Fruit fly (Drosophila melanogaster): Measurements from ENCODE around the gene rt.

Gene rt

DNA sequence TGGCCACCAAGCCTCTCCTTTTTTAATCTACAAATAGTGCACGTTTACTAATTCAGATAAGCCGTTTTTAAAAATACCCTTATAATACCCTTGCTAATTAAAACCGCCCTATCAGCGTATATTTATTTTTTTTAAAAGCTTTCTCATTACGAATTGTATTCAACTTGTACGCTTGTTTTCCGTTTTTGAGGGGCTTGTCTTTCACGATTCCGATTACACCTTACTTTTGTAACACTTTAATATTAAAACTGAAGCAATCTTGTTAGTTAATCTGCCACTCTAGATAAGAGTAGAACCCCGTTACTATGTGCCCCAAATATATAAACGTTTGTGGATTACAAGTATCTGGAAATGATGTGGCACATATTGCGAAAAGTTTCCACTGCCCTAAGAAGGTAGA is 35.2 kb upstream of the rt start:
- TF ChIP-seq woc (GFP tag; optimal IDR thresholded peaks at IDR 0.05) (no peak), psq (GFP tag; optimal IDR thresholded peaks at IDR 0.05) (no peak), Jra (GFP tag; optimal IDR thresholded peaks at IDR 0.05) (no peak), Hr83 (GFP tag; optimal IDR thresholded peaks at IDR 0.05; ENCODE audit: poor library complexity, severe bottlenecking) (no peak), N (GFP tag; optimal IDR thresholded peaks at IDR 0.05) (no peak), Dfd (GFP tag; optimal IDR thresholded peaks at IDR 0.05) (no peak), usp (GFP tag; optimal IDR thresholded peaks at IDR 0.05) (no peak), jim (GFP tag; optimal IDR thresholded peaks at IDR 0.05) (no peak), Vsx2 (GFP tag; optimal IDR thresholded peaks at IDR 0.05; ENCODE audit: partially characterized antibody) (no peak), Dif (GFP tag; optimal IDR thresholded peaks at IDR 0.05; ENCODE audit: partially characterized antibody) (no peak), foxo (GFP tag; optimal IDR thresholded peaks at IDR 0.05) (no peak), lola (GFP tag; optimal IDR thresholded peaks at IDR 0.05) (no peak), ey (GFP tag; optimal IDR thresholded peaks at IDR 0.05) (no peak), br (GFP tag; optimal IDR thresholded peaks at IDR 0.05) (no peak), Sp1 (GFP tag; optimal IDR thresholded peaks at IDR 0.05) (no peak)

DNA sequence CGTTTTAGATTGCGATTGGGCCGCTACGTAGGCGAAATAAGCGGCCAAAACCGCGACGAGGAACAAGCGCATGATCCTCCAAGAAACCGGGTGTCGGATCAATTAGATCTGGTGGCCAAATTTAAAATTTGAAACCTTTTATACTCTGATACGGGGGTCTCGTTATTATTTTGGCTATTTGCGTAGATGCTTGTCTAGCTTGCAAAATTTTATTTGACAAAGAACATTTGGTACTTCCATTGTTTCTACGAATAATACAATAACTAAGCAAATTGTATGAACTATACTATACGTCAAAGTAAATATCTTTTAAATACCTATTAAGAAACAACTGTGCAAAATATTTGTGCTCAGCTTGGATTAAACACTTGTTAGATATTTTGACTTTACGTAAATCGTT is 32.4 kb upstream of the rt start, which contains the start of gene Muc68Ca:
TSS of gene Muc68Ca (minus strand) at position 101 of the 400 bp plus-strand sequence.
- no peak for TF ChIP-seq rgr (GFP tag; optimal IDR thresholded peaks at IDR 0.05)
- TF ChIP-seq foxo (GFP tag; optimal IDR thresholded peaks at IDR 0.05): no peak
- TF ChIP-seq br (GFP tag; optimal IDR thresholded peaks at IDR 0.05): no peak
- no peak for TF ChIP-seq woc (GFP tag; optimal IDR thresholded peaks at IDR 0.05)
- TF ChIP-seq dl (GFP tag; optimal IDR thresholded peaks at IDR 0.05; ENCODE audit: insufficient read depth in 1 of 2, partially characterized antibody in 2 of 2): no peak
- TF ChIP-seq dmrt93B (GFP tag; optimal IDR thresholded peaks at IDR 0.05): no peak
- no peak for TF ChIP-seq GATAd (GFP tag; optimal IDR thresholded peaks at IDR 0.05)
- no peak for TF ChIP-seq h (GFP tag; optimal IDR thresholded peaks at IDR 0.05)

DNA sequence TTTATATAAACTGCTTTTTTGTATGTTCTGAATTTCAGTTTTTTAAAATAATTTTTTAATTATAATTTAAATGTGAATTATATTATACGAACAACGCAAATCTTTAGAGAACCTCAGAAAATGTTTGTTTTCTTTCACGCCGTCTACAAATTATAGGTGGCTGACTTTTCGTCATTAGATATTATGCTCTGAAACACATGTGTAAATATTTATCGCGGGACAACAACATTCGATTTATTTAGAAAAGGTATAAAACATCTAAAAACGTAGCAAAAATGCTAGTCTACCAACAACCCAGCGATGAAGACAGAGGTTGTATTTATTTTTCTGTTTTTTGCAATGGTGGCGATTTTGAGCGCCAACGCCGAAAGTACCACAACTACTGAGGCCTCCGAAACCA is 22.3 kb upstream of the rt start, which contains the start of gene CG42832:
TSS of gene CG42832 (plus strand) at position 301 of the 400 bp plus-strand sequence.
- TF ChIP-seq pan (optimal IDR thresholded peaks at IDR 0.05) (no peak), Hnf4 (GFP tag; optimal IDR thresholded peaks at IDR 0.05) (no peak), psq (GFP tag; optimal IDR thresholded peaks at IDR 0.05) (no peak), dl (GFP tag; optimal IDR thresholded peaks at IDR 0.05; ENCODE audit: insufficient read depth in 1 of 2, partially characterized antibody in 2 of 2) (no peak), Dfd (GFP tag; optimal IDR thresholded peaks at IDR 0.05) (no peak), Hr83 (GFP tag; optimal IDR thresholded peaks at IDR 0.05; ENCODE audit: poor library complexity, severe bottlenecking) (no peak), lola (GFP tag; optimal IDR thresholded peaks at IDR 0.05) (no peak), dsf (GFP tag; optimal IDR thresholded peaks at IDR 0.05; ENCODE audit: borderline replicate concordance) (no peak), dmrt93B (GFP tag; optimal IDR thresholded peaks at IDR 0.05) (no peak)

DNA sequence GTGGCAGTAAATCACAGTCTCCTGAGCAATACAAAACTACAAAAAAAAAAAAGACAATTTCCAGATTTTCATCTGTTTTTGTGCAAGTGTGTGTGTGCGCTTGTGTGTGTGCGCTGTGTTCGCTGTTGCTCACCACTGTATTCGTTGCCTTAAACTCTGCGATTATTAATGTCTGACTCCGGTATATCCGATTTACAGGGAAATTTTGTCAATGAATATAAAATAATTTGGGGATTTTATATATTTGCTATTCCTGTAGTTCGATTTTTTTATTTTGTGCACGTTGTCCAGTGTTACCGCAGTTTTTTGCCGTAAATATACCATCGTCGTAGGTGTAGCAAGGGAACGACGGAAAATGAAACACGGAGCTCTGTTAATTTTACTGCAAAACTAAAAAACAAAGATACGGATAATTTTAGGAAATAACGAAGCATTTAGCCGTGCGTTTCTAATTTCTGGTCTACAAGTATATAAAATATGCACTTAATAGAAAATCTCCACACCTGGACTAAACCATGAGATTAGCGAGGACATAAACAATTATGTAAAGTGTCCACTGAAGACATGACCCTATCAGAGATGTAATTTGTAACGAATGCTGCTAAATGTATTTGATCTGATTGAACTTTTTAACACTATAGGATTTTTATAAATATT is 21.7 kb upstream of the rt start, which contains the start of gene Duba:
TSS of gene Duba (minus strand) at position 313 of the 657 bp plus-strand sequence.
- TF ChIP-seq Hr78 (GFP tag; optimal IDR thresholded peaks at IDR 0.05) (peak; percentile 36), Dif (GFP tag; optimal IDR thresholded peaks at IDR 0.05; ENCODE audit: partially characterized antibody) (no peak), ey (GFP tag; optimal IDR thresholded peaks at IDR 0.05) (no peak), Vsx2 (GFP tag; optimal IDR thresholded peaks at IDR 0.05; ENCODE audit: partially characterized antibody) (no peak), psq (GFP tag; optimal IDR thresholded peaks at IDR 0.05) (no peak), fru (GFP tag; optimal IDR thresholded peaks at IDR 0.05) (no peak), dl (GFP tag; optimal IDR thresholded peaks at IDR 0.05; ENCODE audit: insufficient read depth in 1 of 2, partially characterized antibody in 2 of 2) (no peak), N (GFP tag; optimal IDR thresholded peaks at IDR 0.05) (no peak), Rel (GFP tag; optimal IDR thresholded peaks at IDR 0.05) (no peak), Rel (tag; optimal IDR thresholded peaks at IDR 0.05) (peak; percentile 75), CG32264 (GFP tag; optimal IDR thresholded peaks at IDR 0.05) (no peak), Mio (GFP tag; optimal IDR thresholded peaks at IDR 0.05) (no peak)

DNA sequence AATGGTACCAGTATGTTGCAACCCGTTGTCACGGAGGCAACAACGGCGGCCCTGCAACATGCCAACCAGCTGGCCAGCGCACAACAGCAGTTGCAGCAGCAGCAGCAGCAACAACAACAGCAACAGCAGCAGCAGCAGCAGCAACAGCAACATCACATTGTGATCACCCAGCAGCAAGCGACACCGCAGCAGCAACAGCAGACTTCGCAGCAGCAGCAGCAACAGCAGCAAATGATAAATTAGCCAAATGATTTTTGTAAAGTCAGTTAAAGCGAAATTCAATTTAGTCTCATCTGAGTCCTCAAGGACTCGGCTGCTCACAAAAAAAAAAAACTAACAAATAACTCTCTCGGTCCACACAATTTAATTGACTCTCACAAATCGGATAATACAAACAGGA is 16.7 kb upstream of the rt start:
- no peak for TF ChIP-seq Rel (GFP tag; optimal IDR thresholded peaks at IDR 0.05)
- TF ChIP-seq Rel (tag; optimal IDR thresholded peaks at IDR 0.05): no peak
- TF ChIP-seq fru (GFP tag; optimal IDR thresholded peaks at IDR 0.05): no peak
- TF ChIP-seq pan (optimal IDR thresholded peaks at IDR 0.05): no peak
- no peak for TF ChIP-seq GATAd (GFP tag; optimal IDR thresholded peaks at IDR 0.05)
- peak; percentile 93 for TF ChIP-seq Dfd (GFP tag; optimal IDR thresholded peaks at IDR 0.05)
- no peak for TF ChIP-seq CG9705 (GFP tag; optimal IDR thresholded peaks at IDR 0.05)
- TF ChIP-seq foxo (GFP tag; optimal IDR thresholded peaks at IDR 0.05): no peak
